Worm (Caenorhabditis elegans) whole organism, L3 larva: ENCODE results near the gene swt-3.

ENCODE experiments used
- R02D3.7 ChIP-seq: fragments of 150-350 bp; optimal IDR thresholded peaks from 2 replicates; lab custom pipeline; 2014; ENCODE audit warnings: missing biosample characterization, missing genetic modification characterization
- aly-2 ChIP-seq: fragments of 150-350 bp; optimal IDR thresholded peaks from 2 replicates; lab custom pipeline; 2014; ENCODE audit warnings: missing biosample characterization, missing genetic modification characterization
- daf-12 ChIP-seq: fragments of 150-350 bp; optimal IDR thresholded peaks from 2 replicates; lab custom pipeline; 2014; ENCODE audit warnings: missing biosample characterization, missing genetic modification reagents, missing genetic modification characterization
- fkh-10 ChIP-seq: sonication (generic microtip); optimal IDR thresholded peaks from 2 replicates; lab custom pipeline; 2017; ENCODE audit warnings: missing biosample characterization, missing genetic modification reagents, missing genetic modification characterization
- fos-1 ChIP-seq: fragments of 150-350 bp; optimal IDR thresholded peaks from 2 replicates; lab custom pipeline; 2014; ENCODE audit warnings: missing biosample characterization, missing genetic modification characterization
- nhr-12 ChIP-seq: fragments of 150-350 bp; optimal IDR thresholded peaks from 2 replicates; lab custom pipeline; 2014; ENCODE audit warnings: missing biosample characterization, missing genetic modification characterization
- nhr-28 ChIP-seq: fragments of 150-350 bp; optimal IDR thresholded peaks from 2 replicates; lab custom pipeline; 2014; ENCODE audit warnings: missing biosample characterization, missing genetic modification characterization
- nhr-76 ChIP-seq: fragments of 150-350 bp; sonication (generic microtip); optimal IDR thresholded peaks from 5 replicates; lab custom pipeline; 2014; ENCODE audit warnings: missing biosample characterization, missing genetic modification characterization
- snpc-4 ChIP-seq: fragments of 150-350 bp; optimal IDR thresholded peaks from 2 replicates; lab custom pipeline; 2014; ENCODE audit warnings: missing biosample characterization, missing genetic modification characterization

DNA sequence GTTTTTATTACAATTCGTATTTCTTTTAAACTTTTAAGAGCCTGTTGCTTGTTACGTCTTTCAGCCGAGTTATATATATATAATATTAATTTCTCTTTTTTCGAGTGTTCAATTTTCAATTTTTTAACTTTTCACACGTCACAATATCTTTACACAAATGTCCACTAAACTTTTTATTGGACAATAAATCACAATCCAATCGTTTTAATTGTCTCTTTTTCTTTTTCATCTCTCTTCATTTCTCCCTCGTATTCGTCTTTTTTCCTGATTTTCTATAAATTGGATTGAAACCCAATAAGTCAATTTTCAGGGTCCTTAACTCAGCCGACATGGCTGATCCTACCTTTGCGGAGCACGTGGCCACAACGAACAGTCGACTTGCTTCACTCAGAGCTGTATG lies 31.6 kb upstream of the swt-3 start, which contains the start of gene miz-1:
- TF ChIP-seq R02D3.7 (no peak), nhr-12 (tag; lab: Kevin White, UChicago) (no peak), fkh-10 (GFP tag; lab: Kevin White, UChicago) (no peak), nhr-76 (no peak), snpc-4 (tag; lab: Kevin White, UChicago) (no peak), nhr-28 (tag; lab: Kevin White, UChicago) (no peak), fos-1 (tag; lab: Kevin White, UChicago) (no peak), aly-2 (tag; lab: Kevin White, UChicago) (no peak), daf-12 (tag; lab: Kevin White, UChicago) (no peak)
